Fruit fly (Drosophila melanogaster) whole organism, embryonic: Measurements from ENCODE around the gene Cyp4d21.

ENCODE experiments used
- B-H1 ChIP-seq: fragments of 200-800 bp; sonication (Bioruptor generic); IDR thresholded peaks from 3 replicates; pipeline ENCODE4 v1.3.6; 2022; ENCODE audit warnings: missing biosample characterization, missing genetic modification characterization
- BtbVII ChIP-seq: fragments of 200-800 bp; sonication (Bioruptor generic); optimal IDR thresholded peaks from 3 replicates; lab custom pipeline; 2017; ENCODE audit warnings: missing biosample characterization, mild to moderate bottlenecking, missing genetic modification characterization
- CG10366 ChIP-seq: fragments of 200-800 bp; sonication (Bioruptor generic); IDR thresholded peaks from 2 replicates; pipeline ENCODE4 v1.3.6; 2022; ENCODE audit warnings: missing biosample characterization, missing genetic modification characterization
- CG11504 ChIP-seq: fragments of 200-800 bp; sonication (Bioruptor generic); optimal IDR thresholded peaks from 3 replicates; lab custom pipeline; 2019; ENCODE audit warnings: missing biosample characterization, mild to moderate bottlenecking, missing genetic modification characterization, moderate library complexity
- CG14050 ChIP-seq: fragments of 200-800 bp; sonication (Bioruptor generic); IDR thresholded peaks from 3 replicates; pipeline ENCODE4 v1.3.6; 2022; ENCODE audit warnings: missing biosample characterization, missing genetic modification characterization
- CG14710 ChIP-seq: fragments of 200-800 bp; sonication (Bioruptor generic); optimal IDR thresholded peaks from 3 replicates; lab custom pipeline; 2019; ENCODE audit warnings: missing biosample characterization, mild to moderate bottlenecking, missing genetic modification characterization, moderate library complexity
- CG15073 ChIP-seq: fragments of 200-800 bp; sonication (Bioruptor generic); optimal IDR thresholded peaks from 2 replicates; lab custom pipeline; 2016; ENCODE audit warnings: missing biosample characterization, missing genetic modification characterization
- CG15514 ChIP-seq: fragments of 200-800 bp; sonication (Bioruptor generic); optimal IDR thresholded peaks from 3 replicates; lab custom pipeline; 2017; ENCODE audit warnings: missing biosample characterization, missing genetic modification characterization, mild to moderate bottlenecking, moderate library complexity, missing genetic modification reagents
- CG1792 ChIP-seq: fragments of 200-800 bp; sonication (Bioruptor generic); optimal IDR thresholded peaks from 2 replicates; lab custom pipeline; 2016; ENCODE audit warnings: missing biosample characterization, missing genetic modification characterization
- CG18476 ChIP-seq: fragments of 200-800 bp; sonication (Bioruptor generic); optimal IDR thresholded peaks from 2 replicates; lab custom pipeline; 2016; ENCODE audit warnings: missing biosample characterization, mild to moderate bottlenecking, missing genetic modification characterization
- CG2129 ChIP-seq: fragments of 200-800 bp; sonication (Bioruptor generic); IDR thresholded peaks from 2 replicates; pipeline ENCODE4 v1.3.6; 2022; ENCODE audit warnings: missing biosample characterization, missing genetic modification characterization; ENCODE audit not compliant: partially characterized antibody
- CG2199 ChIP-seq: fragments of 200-800 bp; sonication (Bioruptor generic); IDR thresholded peaks from 3 replicates; pipeline ENCODE4 v1.3.6; 2022; ENCODE audit warnings: missing biosample characterization, missing genetic modification characterization
- CG2678 ChIP-seq: fragments of 200-800 bp; sonication (Bioruptor generic); optimal IDR thresholded peaks from 3 replicates; lab custom pipeline; 2019; ENCODE audit warnings: missing biosample characterization, mild to moderate bottlenecking, missing genetic modification characterization, moderate library complexity
- CG4707 ChIP-seq: fragments of 200-800 bp; sonication (Bioruptor generic); optimal IDR thresholded peaks from 2 replicates; lab custom pipeline; 2018; ENCODE audit warnings: missing biosample characterization, mild to moderate bottlenecking, missing genetic modification characterization, moderate library complexity
- CG7357 ChIP-seq: fragments of 200-800 bp; sonication (Bioruptor generic); IDR thresholded peaks from 3 replicates; pipeline ENCODE4 v1.3.6; 2022; ENCODE audit warnings: missing biosample characterization, missing genetic modification characterization
- CG8478 ChIP-seq: fragments of >200 bp; optimal IDR thresholded peaks from 2 replicates; lab custom pipeline; 2018
- CG9727 ChIP-seq: fragments of 200-800 bp; sonication (Bioruptor generic); optimal IDR thresholded peaks from 3 replicates; lab custom pipeline; 2017; ENCODE audit warnings: missing biosample characterization, mild to moderate bottlenecking, missing genetic modification characterization
- D19A ChIP-seq: fragments of 200-800 bp; optimal IDR thresholded peaks from 3 replicates; lab custom pipeline; 2019; ENCODE audit warnings: missing biosample characterization, mild to moderate bottlenecking, missing genetic modification characterization, moderate library complexity
- Drgx ChIP-seq: fragments of 200-800 bp; sonication (Bioruptor generic); IDR thresholded peaks from 2 replicates; pipeline ENCODE4 v1.3.6; 2022; ENCODE audit warnings: missing biosample characterization, missing genetic modification characterization
- Ets65A ChIP-seq: fragments of 200-800 bp; sonication (Bioruptor generic); peaks from one replicate; lab custom pipeline; 2016; ENCODE audit warnings: missing biosample characterization, missing genetic modification characterization
- H2.0 ChIP-seq: fragments of 200-800 bp; sonication (Bioruptor generic); IDR thresholded peaks from 2 replicates; pipeline ENCODE4 v1.3.6; 2022; ENCODE audit warnings: missing biosample characterization, missing genetic modification characterization
- HmgD ChIP-seq: fragments of 200-800 bp; sonication (Bioruptor generic); optimal IDR thresholded peaks from 3 replicates; lab custom pipeline; 2016; ENCODE audit warnings: missing biosample characterization, missing genetic modification characterization
- HmgZ ChIP-seq: fragments of 200-800 bp; sonication (Bioruptor generic); optimal IDR thresholded peaks from 2 replicates; lab custom pipeline; 2018; ENCODE audit warnings: missing biosample characterization, mild to moderate bottlenecking, missing genetic modification characterization
- Mad ChIP-seq: fragments of 200-800 bp; sonication (Bioruptor generic); optimal IDR thresholded peaks from 2 replicates; lab custom pipeline; 2016; ENCODE audit warnings: missing biosample characterization, missing genetic modification characterization
- Mes4 ChIP-seq: fragments of 200-800 bp; sonication (Bioruptor generic); optimal IDR thresholded peaks from 2 replicates; lab custom pipeline; 2016; ENCODE audit warnings: missing biosample characterization, missing genetic modification characterization
- Ptx1 ChIP-seq: fragments of 200-800 bp; sonication (Bioruptor generic); IDR thresholded peaks from 2 replicates; pipeline ENCODE4 v1.3.6; 2022; ENCODE audit warnings: missing biosample characterization, missing genetic modification characterization
- Rx ChIP-seq: fragments of 200-800 bp; sonication (Bioruptor generic); IDR thresholded peaks from 2 replicates; pipeline ENCODE4 v1.3.6; 2022; ENCODE audit warnings: missing biosample characterization, missing genetic modification characterization
- YL-1 ChIP-seq: fragments of 200-800 bp; sonication (Bioruptor generic); optimal IDR thresholded peaks from 3 replicates; lab custom pipeline; 2017; ENCODE audit warnings: missing biosample characterization, mild to moderate bottlenecking, missing genetic modification characterization
- ato ChIP-seq: fragments of 200-800 bp; sonication (Bioruptor generic); IDR thresholded peaks from 2 replicates; pipeline ENCODE4 v1.3.6; 2022; ENCODE audit warnings: missing biosample characterization, missing genetic modification characterization; ENCODE audit not compliant: partially characterized antibody
- az2 ChIP-seq: fragments of 200-800 bp; sonication (Bioruptor generic); optimal IDR thresholded peaks from 3 replicates; lab custom pipeline; 2016; ENCODE audit warnings: missing biosample characterization, missing genetic modification characterization
- bigmax ChIP-seq: fragments of 200-800 bp; sonication (Bioruptor generic); optimal IDR thresholded peaks from 2 replicates; lab custom pipeline; 2018; ENCODE audit warnings: missing biosample characterization, mild to moderate bottlenecking, missing genetic modification characterization
- chinmo ChIP-seq: fragments of 200-800 bp; sonication (Bioruptor generic); IDR thresholded peaks from 4 replicates; pipeline ENCODE4 v1.3.6; 2022; ENCODE audit warnings: missing biosample characterization, missing genetic modification characterization; ENCODE audit not compliant: partially characterized antibody
- chn ChIP-seq: fragments of 200-800 bp; sonication (Bioruptor generic); optimal IDR thresholded peaks from 2 replicates; lab custom pipeline; 2016; ENCODE audit warnings: missing biosample characterization, missing genetic modification characterization
- ci ChIP-seq: fragments of 200-800 bp; sonication (Bioruptor generic); IDR thresholded peaks from 3 replicates; pipeline ENCODE4 v1.3.6; 2022; ENCODE audit warnings: missing biosample characterization, missing genetic modification characterization
- dimm ChIP-seq: fragments of 200-800 bp; sonication (Bioruptor generic); IDR thresholded peaks from 2 replicates; pipeline ENCODE4 v1.3.6; 2022; ENCODE audit warnings: missing biosample characterization, missing genetic modification characterization
- dysf ChIP-seq: fragments of 200-800 bp; sonication (Bioruptor generic); IDR thresholded peaks from 3 replicates; pipeline ENCODE4 v1.3.6; 2022; ENCODE audit warnings: missing biosample characterization, missing genetic modification characterization
- gcm ChIP-seq: fragments of 200-800 bp; sonication (Bioruptor generic); optimal IDR thresholded peaks from 2 replicates; lab custom pipeline; 2019; ENCODE audit warnings: missing biosample characterization, mild to moderate bottlenecking, missing genetic modification characterization, moderate library complexity
- h ChIP-seq: fragments of >200 bp; optimal IDR thresholded peaks from 2 replicates; lab custom pipeline; 2017
- jumu ChIP-seq: fragments of 200-800 bp; sonication (Bioruptor generic); optimal IDR thresholded peaks from 3 replicates; lab custom pipeline; 2016; ENCODE audit warnings: missing biosample characterization, missing genetic modification characterization
- ken ChIP-seq: fragments of 200-800 bp; sonication (Bioruptor generic); IDR thresholded peaks from 3 replicates; pipeline ENCODE4 v1.3.6; 2022; ENCODE audit warnings: missing biosample characterization, missing genetic modification characterization
- lmd ChIP-seq: fragments of 200-800 bp; sonication (Bioruptor generic); IDR thresholded peaks from 2 replicates; pipeline ENCODE4 v1.3.6; 2022; ENCODE audit warnings: missing biosample characterization, missing genetic modification characterization
- nom ChIP-seq: fragments of 200-800 bp; sonication (Bioruptor generic); optimal IDR thresholded peaks from 2 replicates; lab custom pipeline; 2017; ENCODE audit warnings: missing biosample characterization, missing genetic modification characterization, mild to moderate bottlenecking, moderate library complexity, missing genetic modification reagents
- odd ChIP-seq: fragments of 200-800 bp; sonication (Bioruptor generic); optimal IDR thresholded peaks from 2 replicates; lab custom pipeline; 2017; ENCODE audit warnings: missing biosample characterization, mild to moderate bottlenecking, missing genetic modification characterization
- prd ChIP-seq, 3 experiments: fragments of >200 bp in 2 of 3; fragments of 200-800 bp in 1 of 3; sonication (Bioruptor generic) in 1 of 3; optimal IDR thresholded peaks in 2 of 3; IDR thresholded peaks in 1 of 3; 2 replicates in 2 of 3; 3 replicates in 1 of 3; pipeline versions ENCODE4 v1.3.6 to Lab custom; 2017 to 2022; ENCODE audit warnings: missing biosample characterization in 1 of 3, missing genetic modification characterization in 1 of 3
- pros ChIP-seq: fragments of 200-800 bp; sonication (Bioruptor generic); optimal IDR thresholded peaks from 3 replicates; lab custom pipeline; 2019; ENCODE audit warnings: missing biosample characterization, mild to moderate bottlenecking, missing genetic modification characterization, moderate library complexity
- so ChIP-seq: fragments of 200-800 bp; sonication (Bioruptor generic); IDR thresholded peaks from 3 replicates; pipeline ENCODE4 v1.3.6; 2022; ENCODE audit warnings: missing biosample characterization, missing genetic modification characterization
- sr ChIP-seq: fragments of 200-800 bp; sonication (Bioruptor generic); IDR thresholded peaks from 3 replicates; pipeline ENCODE4 v1.3.6; 2022; ENCODE audit warnings: missing biosample characterization, missing genetic modification characterization
- ssp ChIP-seq: fragments of 200-800 bp; sonication (Bioruptor generic); IDR thresholded peaks from 2 replicates; pipeline ENCODE4 v1.3.6; 2022; ENCODE audit warnings: missing biosample characterization, missing genetic modification characterization
- tx ChIP-seq: fragments of 200-800 bp; sonication (Bioruptor generic); optimal IDR thresholded peaks from 2 replicates; lab custom pipeline; 2016; ENCODE audit warnings: missing biosample characterization, missing genetic modification characterization
- yki ChIP-seq: fragments of >200 bp; optimal IDR thresholded peaks from 3 replicates; lab custom pipeline; 2018
- zf30C ChIP-seq: fragments of 200-800 bp; sonication (Bioruptor generic); optimal IDR thresholded peaks from 3 replicates; lab custom pipeline; 2018; ENCODE audit warnings: missing biosample characterization, mild to moderate bottlenecking, missing genetic modification characterization
- zfh1 ChIP-seq: fragments of 200-800 bp; sonication (Bioruptor generic); IDR thresholded peaks from 3 replicates; pipeline ENCODE4 v1.3.6; 2022; ENCODE audit warnings: missing biosample characterization, missing genetic modification characterization

Cyp4d21 gene

DNA sequence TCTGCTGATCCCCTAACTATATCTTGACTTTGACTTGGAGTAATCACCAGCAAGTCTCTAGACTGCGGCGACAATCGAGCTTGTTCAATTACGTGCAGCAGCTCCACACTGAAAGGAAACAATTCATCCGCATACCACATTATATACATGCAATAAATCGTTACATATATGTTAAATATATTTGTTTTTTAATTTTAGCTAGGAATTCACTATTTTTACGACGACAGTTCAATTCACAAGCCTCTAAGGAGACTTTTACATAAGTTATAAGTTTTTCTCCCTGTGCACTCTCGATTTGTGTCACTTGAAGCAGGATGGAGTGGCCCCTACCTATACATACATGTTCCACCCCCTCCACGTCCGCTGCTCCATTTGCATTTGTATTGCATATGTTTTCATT is 6.7 kb upstream of the Cyp4d21 start (continued):
- TF ChIP-seq CG14710 (tag; lab: Kevin White, UChicago): no peak
- peak; percentile 91 for TF ChIP-seq Drgx (GFP tag; lab: Robert Waterston, UW)
- TF ChIP-seq so: 0 out of 3 replicates have a peak, but pooled peaks have one; percentile 27
- TF ChIP-seq Rx (GFP tag; lab: Robert Waterston, UW): 0 out of 2 replicates have a peak, but pooled peaks have one; percentile 12
- no peak for TF ChIP-seq BtbVII (GFP tag; lab: Kevin White, UChicago)
- 0 out of 3 replicates have a peak, but pooled peaks have one; percentile 9 for TF ChIP-seq zfh1 (GFP tag; lab: Robert Waterston, UW)
- TF ChIP-seq CG8478 (lab: Kevin White, UChicago): no peak
- TF ChIP-seq nom (GFP tag; lab: Kevin White, UChicago): peak; percentile 1
- TF ChIP-seq CG2199 (GFP tag; lab: Robert Waterston, UW): 0 out of 3 replicates have a peak, but pooled peaks have one; percentile 17
- TF ChIP-seq CG9727: no peak
- TF ChIP-seq bigmax: no peak
- no peak for TF ChIP-seq Mad (GFP tag; lab: Kevin White, UChicago)
- TF ChIP-seq ssp (GFP tag; lab: Robert Waterston, UW): 0 out of 2 replicates have a peak, but pooled peaks have one; percentile 25
- TF ChIP-seq CG10366 (GFP tag; lab: Robert Waterston, UW): no peak
- TF ChIP-seq Mes4 (GFP tag; lab: Kevin White, UChicago): no peak
- TF ChIP-seq gcm: no peak
- TF ChIP-seq prd (optimal IDR thresholded peaks at IDR 0.05; lab: Kevin White, UChicago): no peak
- no peak; the same call in 2 of the 3 replicates for TF ChIP-seq prd (GFP tag; IDR thresholded peaks at IDR 0.05; lab: Robert Waterston, UW)
- TF ChIP-seq HmgZ (tag; lab: Kevin White, UChicago): no peak
- 0 out of 2 replicates have a peak, but pooled peaks have one; percentile 10 for TF ChIP-seq Ptx1 (GFP tag; lab: Robert Waterston, UW)
- peak; percentile 22 for TF ChIP-seq D19A (tag; lab: Kevin White, UChicago)
- no peak for TF ChIP-seq CG15514 (GFP tag; lab: Kevin White, UChicago)
- TF ChIP-seq odd (GFP tag; lab: Kevin White, UChicago): no peak
- TF ChIP-seq CG1792: no peak
- TF ChIP-seq CG4707 (GFP tag; lab: Kevin White, UChicago): no peak
- TF ChIP-seq CG11504 (tag; lab: Kevin White, UChicago): peak; percentile 51
- TF ChIP-seq dimm (GFP tag; lab: Robert Waterston, UW): no peak
- no peak for TF ChIP-seq ato (GFP tag; lab: Robert Waterston, UW)
- TF ChIP-seq chn (GFP tag; lab: Kevin White, UChicago): no peak
- peak; percentile 51; the same call in 2 of the 3 replicates for TF ChIP-seq ci (GFP tag; lab: Robert Waterston, UW)
- TF ChIP-seq Ets65A (GFP tag; lab: Kevin White, UChicago): no peak
- TF ChIP-seq lmd (GFP tag; lab: Robert Waterston, UW): no peak

DNA sequence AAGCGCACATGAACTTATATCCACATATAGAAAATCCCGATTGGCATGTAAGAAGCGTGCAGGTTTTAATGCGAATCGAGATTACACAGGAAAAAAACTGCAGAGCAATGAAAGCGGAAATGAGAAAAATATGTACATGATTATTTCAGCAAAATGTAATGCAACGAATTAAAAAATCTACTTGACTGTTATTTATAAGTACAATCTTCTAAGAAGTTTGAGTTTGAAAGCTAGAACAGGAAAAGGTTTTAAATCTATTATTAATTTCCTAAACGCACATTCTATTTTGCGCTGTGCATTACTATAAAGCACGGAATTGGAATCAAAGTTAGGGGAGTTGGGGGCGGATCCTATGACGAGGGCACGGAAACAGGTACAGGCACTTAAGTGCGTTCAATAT is 3.5 kb upstream of the Cyp4d21 start:
- TF ChIP-seq h (lab: Kevin White, UChicago): no peak
- no peak for TF ChIP-seq sr
- TF ChIP-seq ken (GFP tag; lab: Robert Waterston, UW): no peak
- TF ChIP-seq CG7357 (GFP tag; lab: Robert Waterston, UW): no peak
- TF ChIP-seq jumu: no peak
- peak; percentile 44 for TF ChIP-seq CG11504 (tag; lab: Kevin White, UChicago)
- TF ChIP-seq H2.0 (GFP tag; lab: Robert Waterston, UW): no peak
- TF ChIP-seq CG14050: no peak
- no peak for TF ChIP-seq yki (lab: Kevin White, UChicago)
- TF ChIP-seq YL-1: no peak
- TF ChIP-seq B-H1 (GFP tag; lab: Robert Waterston, UW): no peak
- no peak for TF ChIP-seq CG2129 (GFP tag; lab: Robert Waterston, UW)
- TF ChIP-seq dysf: peak; percentile 47; the same call in 1 of the 3 replicates
- TF ChIP-seq CG1792: no peak
- TF ChIP-seq CG15073: no peak
- peak; percentile 60 for TF ChIP-seq CG2678 (tag; lab: Kevin White, UChicago)
- TF ChIP-seq chinmo (GFP tag; lab: Robert Waterston, UW): 0 out of 4 replicates have a peak, but pooled peaks have one; percentile 6
- no peak for TF ChIP-seq HmgD (GFP tag; lab: Kevin White, UChicago)
- TF ChIP-seq tx: no peak
- no peak for TF ChIP-seq az2
- peak; percentile 13 for TF ChIP-seq zf30C
- no peak for TF ChIP-seq CG2199 (GFP tag; lab: Robert Waterston, UW)
- peak; percentile 4 for TF ChIP-seq CG18476
- TF ChIP-seq pros: no peak
